Fruit fly (Drosophila melanogaster): ENCODE results near the gene CG9338.

DNA sequence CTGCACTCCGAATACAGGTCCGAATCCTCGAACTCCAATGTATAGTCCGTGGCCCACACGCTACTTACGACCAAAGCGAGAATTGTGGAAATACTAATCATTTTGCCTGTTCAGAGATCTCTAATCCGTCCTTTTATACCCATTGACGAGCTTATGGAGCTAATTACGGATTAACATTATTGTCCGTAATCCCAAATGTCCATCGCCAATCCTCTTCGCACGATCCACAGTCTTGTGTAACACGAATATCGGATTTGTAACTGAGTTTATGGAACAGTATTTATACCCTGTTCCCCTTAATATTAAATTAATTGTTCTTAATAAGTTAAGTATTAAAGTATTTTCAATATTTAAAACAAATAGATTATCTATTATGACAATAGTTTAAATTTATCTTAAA, 46.6 kb upstream of the CG9338 start, which contains the start of gene CheB38a:
- no peak for TF ChIP-seq acj6 (GFP tag; optimal IDR thresholded peaks at IDR 0.05)
- TF ChIP-seq Sox102F (GFP tag; optimal IDR thresholded peaks at IDR 0.05): no peak
- TF ChIP-seq Smox (GFP tag; optimal IDR thresholded peaks at IDR 0.05): no peak
